Worm (Caenorhabditis elegans): ENCODE data around the gene M70.3.
"Not testable (repeated sequence)": the region's sequence is repeated elsewhere in the genome, so short reads cannot be mapped to it uniquely, and the experiment has no call there.

The M70.3 gene

ce11 chrIV:2242349-2243088 lies at the start of gene M70.3, which contains the start of gene M70.2:
Gene M70.3, minus strand, starts transcription at chrIV:2242449.
Gene M70.2, plus strand, starts transcription at chrIV:2243038.
- no peak for TF ChIP-seq ama-1 (optimal IDR thresholded peaks at IDR 0.05)
- TF ChIP-seq unc-62 (GFP tag; optimal IDR thresholded peaks at IDR 0.05), result no peak
- no peak for TF ChIP-seq ZK546.5 (tag; optimal IDR thresholded peaks at IDR 0.05)
- TF ChIP-seq snpc-4 (tag; optimal IDR thresholded peaks at IDR 0.05), result no peak
- TF ChIP-seq nhr-12 (tag; optimal IDR thresholded peaks at IDR 0.05), result no peak
- no peak for TF ChIP-seq pha-4 (tag; optimal IDR thresholded peaks at IDR 0.05)
- no peak for TF ChIP-seq nhr-28 (tag; optimal IDR thresholded peaks at IDR 0.05)
- no peak for TF ChIP-seq ceh-16 (tag; optimal IDR thresholded peaks at IDR 0.05)

ce11 chrIV:2284462-2285047 lies 42.3 kb upstream of the M70.3 start:
- TF ChIP-seq elt-2 (tag; optimal IDR thresholded peaks at IDR 0.05) (peak; percentile 90), ZK546.5 (tag; optimal IDR thresholded peaks at IDR 0.05) (no peak), pqm-1 (tag; optimal IDR thresholded peaks at IDR 0.05) (peak; percentile 83), ama-1 (optimal IDR thresholded peaks at IDR 0.05) (no peak), jun-1 (tag; optimal IDR thresholded peaks at IDR 0.05) (peak; percentile 36), nhr-43 (tag; optimal IDR thresholded peaks at IDR 0.05; ENCODE audit: poor library complexity, severe bottlenecking) (no peak), snpc-4 (tag; optimal IDR thresholded peaks at IDR 0.05) (no peak)

ce11 chrIV:2281353-2281976 lies 39.2 kb upstream of the M70.3 start:
- TF ChIP-seq nhr-12 (tag; optimal IDR thresholded peaks at IDR 0.05) (no peak), ceh-9 (tag; optimal IDR thresholded peaks at IDR 0.05) (no peak), jun-1 (tag; optimal IDR thresholded peaks at IDR 0.05) (peak; percentile 64), nhr-43 (tag; optimal IDR thresholded peaks at IDR 0.05; ENCODE audit: poor library complexity, severe bottlenecking) (peak; percentile 65), mml-1 (tag; optimal IDR thresholded peaks at IDR 0.05) (no peak), ceh-28 (tag; optimal IDR thresholded peaks at IDR 0.05) (peak; percentile 4), unc-62 (GFP tag; optimal IDR thresholded peaks at IDR 0.05) (no peak), ama-1 (optimal IDR thresholded peaks at IDR 0.05) (peak; percentile 60), pqm-1 (tag; optimal IDR thresholded peaks at IDR 0.05) (peak; percentile 86), snpc-4 (tag; optimal IDR thresholded peaks at IDR 0.05) (peak; percentile 18), eor-1 (tag; optimal IDR thresholded peaks at IDR 0.05) (no peak), tbx-2 (tag; optimal IDR thresholded peaks at IDR 0.05) (no peak), egl-5 (tag; optimal IDR thresholded peaks at IDR 0.05) (no peak), skn-1 (tag; optimal IDR thresholded peaks at IDR 0.05) (no peak), fos-1 (tag; optimal IDR thresholded peaks at IDR 0.05) (no peak), elt-3 (tag; optimal IDR thresholded peaks at IDR 0.05) (no peak), nhr-25 (tag; optimal IDR thresholded peaks at IDR 0.05) (peak; percentile 55), lsy-12 (tag; optimal IDR thresholded peaks at IDR 0.05) (no peak), nhr-23 (tag; optimal IDR thresholded peaks at IDR 0.05) (peak; percentile 87), unc-39 (tag; optimal IDR thresholded peaks at IDR 0.05) (no peak), nhr-67 (tag; optimal IDR thresholded peaks at IDR 0.05) (no peak), elt-2 (tag; optimal IDR thresholded peaks at IDR 0.05) (peak; percentile 83), pha-4 (tag; optimal IDR thresholded peaks at IDR 0.05) (peak; percentile 30), nhr-28 (tag; optimal IDR thresholded peaks at IDR 0.05) (no peak), ceh-16 (tag; optimal IDR thresholded peaks at IDR 0.05) (no peak), nfya-1 (tag; optimal IDR thresholded peaks at IDR 0.05; ENCODE audit: insufficient read depth) (peak; percentile 16), ceh-82 (tag; optimal IDR thresholded peaks at IDR 0.05) (no peak)

- TF ChIP-seq egl-27, nhr-23, ZK546.5 (tag; optimal IDR thresholded peaks at IDR 0.05): not testable (repeated sequence)
Measured at ce11 chrIV:2275545-2275944, 33.3 kb upstream of the M70.3 start, which contains the start of gene M70.5. Gene M70.5, minus strand, starts transcription at chrIV:2275622.

- TF ChIP-seq nhr-12 (tag; optimal IDR thresholded peaks at IDR 0.05), result no peak
- TF ChIP-seq sea-2 (GFP tag; optimal IDR thresholded peaks at IDR 0.05), result no peak
- TF ChIP-seq ceh-16 (tag; optimal IDR thresholded peaks at IDR 0.05), result no peak
- TF ChIP-seq egl-27 (tag; optimal IDR thresholded peaks at IDR 0.05), result no peak
- TF ChIP-seq fkh-2 (tag; optimal IDR thresholded peaks at IDR 0.05), result no peak
- TF ChIP-seq nhr-77 (tag; optimal IDR thresholded peaks at IDR 0.05), result no peak
- TF ChIP-seq nhr-237 (tag; optimal IDR thresholded peaks at IDR 0.05), result no peak
- no peak for TF ChIP-seq R02D3.7 (tag; optimal IDR thresholded peaks at IDR 0.05)
- no peak for TF ChIP-seq unc-62 (GFP tag; optimal IDR thresholded peaks at IDR 0.05)
- no peak for TF ChIP-seq ceh-9 (tag; optimal IDR thresholded peaks at IDR 0.05)
- TF ChIP-seq jun-1 (tag; optimal IDR thresholded peaks at IDR 0.05), result no peak
- no peak for TF ChIP-seq tbx-2 (tag; optimal IDR thresholded peaks at IDR 0.05)
- no peak for TF ChIP-seq daf-12 (tag; optimal IDR thresholded peaks at IDR 0.05)
- TF ChIP-seq pha-4 (tag; optimal IDR thresholded peaks at IDR 0.05), result no peak
- TF ChIP-seq fkh-10 (GFP tag; optimal IDR thresholded peaks at IDR 0.05), result no peak
- TF ChIP-seq ama-1 (optimal IDR thresholded peaks at IDR 0.05), result no peak
- no peak for TF ChIP-seq nhr-43 (tag; optimal IDR thresholded peaks at IDR 0.05; ENCODE audit: poor library complexity, severe bottlenecking)
- no peak for TF ChIP-seq ceh-82 (tag; optimal IDR thresholded peaks at IDR 0.05)
- TF ChIP-seq eor-1 (tag; optimal IDR thresholded peaks at IDR 0.05), result no peak
Measured at ce11 chrIV:2263564-2263963, 21.3 kb upstream of the M70.3 start, which contains the start of gene famp-1. Gene famp-1, minus strand, starts transcription at chrIV:2263664.

Data from whole organism, L3 larva.